Fruit fly (Drosophila melanogaster) whole organism, prepupa: ENCODE measurements around the gene CG32683.

Source experiments
- CG6163 ChIP-seq: fragments of 200-800 bp; sonication (Bioruptor generic); IDR thresholded peaks from 3 replicates; pipeline ENCODE4 v1.3.6; 2022; ENCODE audit warnings: missing biosample characterization, missing genetic modification characterization
- Gug ChIP-seq: fragments of 200-800 bp; sonication (Bioruptor generic); IDR thresholded peaks from 2 replicates; pipeline ENCODE4 v1.3.6; 2022; ENCODE audit warnings: missing biosample characterization, missing genetic modification characterization
- Sox14 ChIP-seq: fragments of 200-800 bp; sonication (Bioruptor generic); optimal IDR thresholded peaks from 3 replicates; lab custom pipeline; 2016; ENCODE audit warnings: missing biosample characterization, missing genetic modification characterization
- esn ChIP-seq: fragments of 200-800 bp; sonication (Bioruptor generic); optimal IDR thresholded peaks from 2 replicates; lab custom pipeline; 2016; ENCODE audit warnings: missing biosample characterization, mild to moderate bottlenecking, missing genetic modification characterization, moderate library complexity
- pdm3 ChIP-seq: fragments of 200-800 bp; sonication (Bioruptor generic); optimal IDR thresholded peaks from 3 replicates; lab custom pipeline; 2016; ENCODE audit warnings: missing biosample characterization, missing genetic modification characterization

DNA sequence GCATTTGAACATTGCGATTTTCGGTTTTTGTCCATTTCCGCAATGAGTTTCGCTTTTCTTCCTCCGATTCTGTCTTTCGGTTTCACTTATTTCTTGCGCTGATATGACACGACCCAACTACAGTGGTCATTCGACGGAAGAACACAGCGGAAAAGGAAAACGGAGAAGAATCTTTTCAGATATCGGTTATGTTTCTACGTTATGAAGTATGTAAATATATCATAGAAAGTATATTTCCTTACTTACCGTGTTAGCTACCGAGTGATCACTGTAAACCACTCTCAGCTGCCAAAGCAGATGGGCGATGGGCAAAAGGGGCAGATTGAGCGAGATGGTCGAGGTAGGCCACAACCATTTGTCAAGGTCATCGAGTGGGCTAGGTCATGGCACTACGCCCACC lies 67.0 kb downstream of the CG32683 start:
- peak; percentile 68; the same call in 2 of the 3 replicates for TF ChIP-seq CG6163 (GFP tag; lab: Robert Waterston, UW)
- TF ChIP-seq esn (GFP tag; lab: Kevin White, UChicago) = peak; percentile 39
- no peak for TF ChIP-seq Gug
- TF ChIP-seq Sox14 (GFP tag; lab: Kevin White, UChicago) = peak; percentile 41
- TF ChIP-seq pdm3 (GFP tag; lab: Kevin White, UChicago) = peak; percentile 63
